Worm (Caenorhabditis elegans): ENCODE results near the gene nhr-76.

DNA sequence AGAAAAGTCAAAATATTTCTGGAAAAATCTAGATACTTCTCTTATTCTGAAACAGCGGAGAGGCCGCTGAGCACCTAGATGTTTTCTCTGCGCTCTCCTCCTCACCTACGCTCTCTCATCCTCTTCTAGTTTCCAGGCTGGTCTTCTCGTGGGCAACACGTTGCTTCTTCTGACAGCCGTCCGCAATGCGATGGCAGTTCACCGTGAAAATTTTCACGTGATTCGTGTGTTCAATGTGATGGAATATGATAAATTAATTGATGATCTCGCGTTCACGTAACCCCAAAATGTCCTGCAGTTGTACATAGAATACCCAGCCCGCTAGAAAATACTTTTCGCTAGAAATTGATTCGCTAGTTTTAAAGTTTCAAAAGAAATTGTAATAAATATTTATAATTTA lies 6.2 kb downstream of the nhr-76 start:
- TF ChIP-seq mab-5 (tag; optimal IDR thresholded peaks at IDR 0.05) (no peak), unc-39 (tag; optimal IDR thresholded peaks at IDR 0.05) (no peak), nhr-11 (tag; optimal IDR thresholded peaks at IDR 0.05) (no peak), snpc-4 (tag; optimal IDR thresholded peaks at IDR 0.05) (no peak), mdl-1 (tag; optimal IDR thresholded peaks at IDR 0.05) (no peak), nhr-23 (tag; optimal IDR thresholded peaks at IDR 0.05) (no peak), mbf-1 (tag; optimal IDR thresholded peaks at IDR 0.05) (no peak), ceh-16 (tag; optimal IDR thresholded peaks at IDR 0.05) (no peak), lin-13 (GFP tag; optimal IDR thresholded peaks at IDR 0.05) (no peak), ztf-4 (tag; optimal IDR thresholded peaks at IDR 0.05) (no peak), aly-2 (tag; optimal IDR thresholded peaks at IDR 0.05) (no peak), blmp-1 (tag; optimal IDR thresholded peaks at IDR 0.05; ENCODE audit: insufficient read depth) (no peak)
